Fruit fly (Drosophila melanogaster): ENCODE results near the gene Eaf6.

Eaf6 gene

dm6 chr3L:5621506-5621905, 13.4 kb upstream of the Eaf6 start:
- TF ChIP-seq usp (GFP tag; optimal IDR thresholded peaks at IDR 0.05) (no peak), psq (optimal IDR thresholded peaks at IDR 0.05) (no peak), EcR (GFP tag; optimal IDR thresholded peaks at IDR 0.05) (no peak), Dll (optimal IDR thresholded peaks at IDR 0.05) (no peak), pan (optimal IDR thresholded peaks at IDR 0.05) (no peak), CG8478 (optimal IDR thresholded peaks at IDR 0.05) (no peak)

- TF ChIP-seq pan (optimal IDR thresholded peaks at IDR 0.05) (no peak), EcR (GFP tag; optimal IDR thresholded peaks at IDR 0.05) (peak; percentile 55 to 86), Dll (optimal IDR thresholded peaks at IDR 0.05) (no peak)
Observed at dm6 chr3L:5618697-5619096, 10.6 kb upstream of the Eaf6 start.

- TF ChIP-seq pan (optimal IDR thresholded peaks at IDR 0.05) = no peak
- no peak for TF ChIP-seq Dll (optimal IDR thresholded peaks at IDR 0.05)
- TF ChIP-seq EcR (GFP tag; optimal IDR thresholded peaks at IDR 0.05) = peak; percentile 41 to 71
- no peak for TF ChIP-seq CG8478 (optimal IDR thresholded peaks at IDR 0.05)
- TF ChIP-seq usp (GFP tag; optimal IDR thresholded peaks at IDR 0.05) = no peak
- no peak for TF ChIP-seq psq (optimal IDR thresholded peaks at IDR 0.05)
Observed at dm6 chr3L:5617395-5617794, 9.3 kb upstream of the Eaf6 start.

dm6 chr3L:5616472-5616871, 8.4 kb upstream of the Eaf6 start:
- TF ChIP-seq EcR (GFP tag; optimal IDR thresholded peaks at IDR 0.05) = peak; percentile 61 to 88
- no peak for TF ChIP-seq usp (GFP tag; optimal IDR thresholded peaks at IDR 0.05)

- TF ChIP-seq pan (optimal IDR thresholded peaks at IDR 0.05) (no peak), EcR (GFP tag; optimal IDR thresholded peaks at IDR 0.05) (peak; percentile 66 to 83), psq (optimal IDR thresholded peaks at IDR 0.05) (no peak), usp (GFP tag; optimal IDR thresholded peaks at IDR 0.05) (no peak), CG8478 (optimal IDR thresholded peaks at IDR 0.05) (no peak), Dll (optimal IDR thresholded peaks at IDR 0.05) (no peak)
Observed at dm6 chr3L:5615744-5616143, 7.6 kb upstream of the Eaf6 start.

dm6 chr3L:5611732-5612250, 3.7 kb upstream of the Eaf6 start:
- TF ChIP-seq pan (optimal IDR thresholded peaks at IDR 0.05) (no peak), EcR (GFP tag; optimal IDR thresholded peaks at IDR 0.05) (peak; percentile 84 to 97)

dm6 chr3L:5610582-5610981, 2.5 kb upstream of the Eaf6 start:
- TF ChIP-seq CG8478 (optimal IDR thresholded peaks at IDR 0.05) = peak; percentile 8
- no peak for TF ChIP-seq EcR (GFP tag; optimal IDR thresholded peaks at IDR 0.05)

- TF ChIP-seq pan (optimal IDR thresholded peaks at IDR 0.05) (no peak), EcR (GFP tag; optimal IDR thresholded peaks at IDR 0.05) (no peak), usp (GFP tag; optimal IDR thresholded peaks at IDR 0.05) (no peak), psq (optimal IDR thresholded peaks at IDR 0.05) (no peak), Dll (optimal IDR thresholded peaks at IDR 0.05) (no peak), CG8478 (optimal IDR thresholded peaks at IDR 0.05) (no peak)
Observed at dm6 chr3L:5609493-5609892, 1.4 kb upstream of the Eaf6 start.

- TF ChIP-seq CG8478 (optimal IDR thresholded peaks at IDR 0.05) (no peak), pan (optimal IDR thresholded peaks at IDR 0.05) (no peak), Dll (optimal IDR thresholded peaks at IDR 0.05) (no peak), usp (GFP tag; optimal IDR thresholded peaks at IDR 0.05) (no peak), EcR (GFP tag; optimal IDR thresholded peaks at IDR 0.05) (no peak), psq (optimal IDR thresholded peaks at IDR 0.05) (no peak)
Observed at dm6 chr3L:5608786-5609370, 778 bp upstream of the Eaf6 start.

dm6 chr3L:5604490-5604889, 3.6 kb downstream of the Eaf6 start, which contains the start of gene mthl2:
mthl2 (plus strand) TSS chr3L:5604790.
- TF ChIP-seq psq (optimal IDR thresholded peaks at IDR 0.05) = no peak
- TF ChIP-seq CG8478 (optimal IDR thresholded peaks at IDR 0.05) = no peak
- TF ChIP-seq pan (optimal IDR thresholded peaks at IDR 0.05) = no peak
- no peak for TF ChIP-seq Dll (optimal IDR thresholded peaks at IDR 0.05)
- no peak for TF ChIP-seq EcR (GFP tag; optimal IDR thresholded peaks at IDR 0.05)
- TF ChIP-seq usp (GFP tag; optimal IDR thresholded peaks at IDR 0.05) = no peak

- TF ChIP-seq Dll (optimal IDR thresholded peaks at IDR 0.05) (no peak), CG8478 (optimal IDR thresholded peaks at IDR 0.05) (no peak), usp (GFP tag; optimal IDR thresholded peaks at IDR 0.05) (no peak), EcR (GFP tag; optimal IDR thresholded peaks at IDR 0.05) (no peak), psq (optimal IDR thresholded peaks at IDR 0.05) (no peak), pan (optimal IDR thresholded peaks at IDR 0.05) (no peak)
Observed at dm6 chr3L:5603860-5604415, 4.2 kb downstream of the Eaf6 start, which contains the start of gene TM9SF3. TM9SF3 (minus strand) TSS chr3L:5603979.

dm6 chr3L:5599592-5599991, 8.5 kb downstream of the Eaf6 start, which contains the start of gene CG10591:
CG10591 (minus strand) TSS chr3L:5599692.
- TF ChIP-seq Dll (optimal IDR thresholded peaks at IDR 0.05) (no peak), pan (optimal IDR thresholded peaks at IDR 0.05) (no peak), usp (GFP tag; optimal IDR thresholded peaks at IDR 0.05) (no peak), psq (optimal IDR thresholded peaks at IDR 0.05) (no peak), CG8478 (optimal IDR thresholded peaks at IDR 0.05) (no peak), EcR (GFP tag; optimal IDR thresholded peaks at IDR 0.05) (no peak)

Data from whole organism.